Fruit fly (Drosophila melanogaster): ENCODE data around the gene CG31251.
A peak's percentile ranks its signal among the peaks of the same experiment; 100 is the strongest.

The CG31251 gene

dm6 chr3R:17718760-17719625 lies 34.3 kb upstream of the CG31251 start, which contains the start of gene Pxt (continued):
- peak; percentile 22 for TF ChIP-seq bbx (GFP tag; IDR thresholded peaks at IDR 0.05; ENCODE audit: partially characterized antibody)
- TF ChIP-seq phol (tag; optimal IDR thresholded peaks at IDR 0.05) = peak; percentile 88
- TF ChIP-seq sd (tag; optimal IDR thresholded peaks at IDR 0.05) = peak; percentile 75
- peak; percentile 96 for TF ChIP-seq CG11560 (tag; IDR thresholded peaks at IDR 0.05)
- no peak for TF ChIP-seq HmgD (GFP tag; optimal IDR thresholded peaks at IDR 0.05)
- TF ChIP-seq E2f2 (GFP tag; IDR thresholded peaks at IDR 0.05) = peak; percentile 87
- TF ChIP-seq zfh1 (GFP tag; IDR thresholded peaks at IDR 0.05) = no peak
- TF ChIP-seq Med (GFP tag) = peak; percentile 16
- TF ChIP-seq sens (GFP tag) = peak; percentile 69
- TF ChIP-seq ato (GFP tag; IDR thresholded peaks at IDR 0.05; ENCODE audit: partially characterized antibody) = peak; percentile 8; the same call in 1 of the 2 replicates
- TF ChIP-seq CG1792 (GFP tag; optimal IDR thresholded peaks at IDR 0.05) = no peak
- peak; percentile 52; the same call in 2 of the 3 replicates for TF ChIP-seq CG6791 (GFP tag; IDR thresholded peaks at IDR 0.05; ENCODE audit: partially characterized antibody)
- TF ChIP-seq Dp (GFP tag; optimal IDR thresholded peaks at IDR 0.05) = peak; percentile 82

- TF ChIP-seq scrt (GFP tag; optimal IDR thresholded peaks at IDR 0.05) = no peak
- no peak for TF ChIP-seq NFAT (GFP tag; IDR thresholded peaks at IDR 0.05)
- peak; percentile 99 for TF ChIP-seq BEAF-32 (GFP tag; optimal IDR thresholded peaks at IDR 0.05)
- no peak for TF ChIP-seq zen2 (GFP tag; IDR thresholded peaks at IDR 0.05; ENCODE audit: partially characterized antibody)
- no peak for TF ChIP-seq CG2202 (tag; optimal IDR thresholded peaks at IDR 0.05)
- TF ChIP-seq D19A (tag; optimal IDR thresholded peaks at IDR 0.05) = peak; percentile 78
- no peak for TF ChIP-seq so (GFP tag; IDR thresholded peaks at IDR 0.05)
- TF ChIP-seq yki (optimal IDR thresholded peaks at IDR 0.05) = no peak
- peak; percentile 86 for TF ChIP-seq Myb (GFP tag; optimal IDR thresholded peaks at IDR 0.05)
- TF ChIP-seq cg (GFP tag; optimal IDR thresholded peaks at IDR 0.05) = peak; percentile 5
- TF ChIP-seq az2 (GFP tag; optimal IDR thresholded peaks at IDR 0.05) = no peak
- TF ChIP-seq pzg (GFP tag; optimal IDR thresholded peaks at IDR 0.05) = peak; percentile 83
- TF ChIP-seq cad (GFP tag; optimal IDR thresholded peaks at IDR 0.05) = no peak
- TF ChIP-seq eve (GFP tag; optimal IDR thresholded peaks at IDR 0.05) = no peak
- peak; percentile 54 for TF ChIP-seq lbe (GFP tag; optimal IDR thresholded peaks at IDR 0.05)
- TF ChIP-seq pita (GFP tag; optimal IDR thresholded peaks at IDR 0.05) = no peak
- TF ChIP-seq gro (GFP tag; optimal IDR thresholded peaks at IDR 0.05) = peak; percentile 42
- no peak for TF ChIP-seq CG18262 (tag; optimal IDR thresholded peaks at IDR 0.05)
- no peak for TF ChIP-seq CG11247 (GFP tag; IDR thresholded peaks at IDR 0.05)
- TF ChIP-seq CG9437 (GFP tag; optimal IDR thresholded peaks at IDR 0.05) = no peak
- no peak for TF ChIP-seq sob (GFP tag; IDR thresholded peaks at IDR 0.05)
- TF ChIP-seq Ets65A (GFP tag) = peak; percentile 48
- peak; percentile 20 for TF ChIP-seq CG10543 (GFP tag; optimal IDR thresholded peaks at IDR 0.05)
- no peak for TF ChIP-seq sqz (GFP tag; optimal IDR thresholded peaks at IDR 0.05)
- TF ChIP-seq CrebB (tag; optimal IDR thresholded peaks at IDR 0.05) = no peak
- peak; percentile 5 for TF ChIP-seq HmgD (GFP tag; optimal IDR thresholded peaks at IDR 0.05)
- TF ChIP-seq grau (tag; optimal IDR thresholded peaks at IDR 0.05) = no peak
- peak; percentile 7 for TF ChIP-seq oc (tag; optimal IDR thresholded peaks at IDR 0.05)
- peak; percentile 75 for TF ChIP-seq CG17186 (GFP tag; optimal IDR thresholded peaks at IDR 0.05)
- TF ChIP-seq CG1024 (GFP tag; IDR thresholded peaks at IDR 0.05) = no peak
- peak; percentile 20 for TF ChIP-seq NC2β (GFP tag; optimal IDR thresholded peaks at IDR 0.05)
- peak; percentile 51 for TF ChIP-seq CG8290 (GFP tag; optimal IDR thresholded peaks at IDR 0.05)
- no peak for TF ChIP-seq CG8290 (tag; optimal IDR thresholded peaks at IDR 0.05)
- peak; percentile 55 for TF ChIP-seq CG13624 (GFP tag; optimal IDR thresholded peaks at IDR 0.05)
- TF ChIP-seq CG1529 (GFP tag; optimal IDR thresholded peaks at IDR 0.05) = no peak
- TF ChIP-seq HLH54F (GFP tag; optimal IDR thresholded peaks at IDR 0.05) = no peak
Measured at dm6 chr3R:17718051-17718693, 33.5 kb upstream of the CG31251 start, which contains the start of gene osa. osa (minus strand) TSS chr3R:17718350.
